Fruit fly (Drosophila melanogaster) whole organism, embryonic: Measurements from ENCODE around the gene Rtc1.
A peak's percentile ranks its signal among the peaks of the same experiment; 100 is the strongest.

ENCODE experiments used
- Antp ChIP-seq: fragments of 200-800 bp; sonication (Bioruptor generic); optimal IDR thresholded peaks from 3 replicates; lab custom pipeline; 2016; ENCODE audit warnings: missing biosample characterization, missing genetic modification characterization
- C15 ChIP-seq: fragments of 200-800 bp; sonication (Bioruptor generic); IDR thresholded peaks from 3 replicates; pipeline ENCODE4 v1.3.6; 2022; ENCODE audit warnings: missing biosample characterization, missing genetic modification characterization
- CG10147 ChIP-seq: fragments of 200-800 bp; sonication (Bioruptor generic); optimal IDR thresholded peaks from 2 replicates; lab custom pipeline; 2019; ENCODE audit warnings: missing biosample characterization, mild to moderate bottlenecking, missing genetic modification characterization, moderate library complexity
- CG10366 ChIP-seq: fragments of 200-800 bp; sonication (Bioruptor generic); IDR thresholded peaks from 2 replicates; pipeline ENCODE4 v1.3.6; 2022; ENCODE audit warnings: missing biosample characterization, missing genetic modification characterization
- CG11398 ChIP-seq: fragments of 200-800 bp; sonication (Bioruptor generic); optimal IDR thresholded peaks from 2 replicates; lab custom pipeline; 2016; ENCODE audit warnings: missing biosample characterization, missing genetic modification characterization
- CG12071 ChIP-seq: fragments of 200-800 bp; sonication (Bioruptor generic); optimal IDR thresholded peaks from 3 replicates; lab custom pipeline; 2018; ENCODE audit warnings: missing biosample characterization, mild to moderate bottlenecking, missing genetic modification characterization
- CG12155 ChIP-seq: fragments of 200-800 bp; sonication (Bioruptor generic); optimal IDR thresholded peaks from 3 replicates; lab custom pipeline; 2016; ENCODE audit warnings: missing biosample characterization, missing genetic modification characterization
- CG13287 ChIP-seq: fragments of 200-800 bp; sonication (Bioruptor generic); IDR thresholded peaks from 2 replicates; pipeline ENCODE4 v1.3.6; 2022; ENCODE audit warnings: missing biosample characterization, missing genetic modification characterization; ENCODE audit not compliant: partially characterized antibody
- CG13624 ChIP-seq: fragments of 200-800 bp; sonication (Bioruptor generic); optimal IDR thresholded peaks from 2 replicates; lab custom pipeline; 2016; ENCODE audit warnings: missing biosample characterization, missing genetic modification characterization
- CG14050 ChIP-seq: fragments of 200-800 bp; sonication (Bioruptor generic); IDR thresholded peaks from 3 replicates; pipeline ENCODE4 v1.3.6; 2022; ENCODE audit warnings: missing biosample characterization, missing genetic modification characterization
- CG18476 ChIP-seq: fragments of 200-800 bp; sonication (Bioruptor generic); optimal IDR thresholded peaks from 2 replicates; lab custom pipeline; 2016; ENCODE audit warnings: missing biosample characterization, mild to moderate bottlenecking, missing genetic modification characterization
- CG2678 ChIP-seq: fragments of 200-800 bp; sonication (Bioruptor generic); optimal IDR thresholded peaks from 3 replicates; lab custom pipeline; 2019; ENCODE audit warnings: missing biosample characterization, mild to moderate bottlenecking, missing genetic modification characterization, moderate library complexity
- CG31388 ChIP-seq: fragments of 200-800 bp; sonication (Bioruptor generic); optimal IDR thresholded peaks from 2 replicates; lab custom pipeline; 2016; ENCODE audit warnings: missing biosample characterization, missing genetic modification characterization
- CG32532 ChIP-seq: fragments of 200-800 bp; sonication (Bioruptor generic); IDR thresholded peaks from 2 replicates; pipeline ENCODE4 v1.3.6; 2022; ENCODE audit warnings: missing biosample characterization, missing genetic modification characterization
- CG3281 ChIP-seq: fragments of 200-800 bp; sonication (Bioruptor generic); optimal IDR thresholded peaks from 3 replicates; lab custom pipeline; 2017; ENCODE audit warnings: missing biosample characterization, mild to moderate bottlenecking, missing genetic modification characterization
- CG4360 ChIP-seq: fragments of 200-800 bp; sonication (Bioruptor generic); IDR thresholded peaks from 2 replicates; pipeline ENCODE4 v1.3.6; 2022; ENCODE audit warnings: missing biosample characterization, missing genetic modification characterization
- CG5245 ChIP-seq: fragments of 200-800 bp; sonication (Bioruptor generic); optimal IDR thresholded peaks from 3 replicates; lab custom pipeline; 2016; ENCODE audit warnings: missing biosample characterization, missing genetic modification characterization
- CG6765 ChIP-seq: fragments of 200-800 bp; sonication (Bioruptor generic); optimal IDR thresholded peaks from 3 replicates; lab custom pipeline; 2017; ENCODE audit warnings: missing biosample characterization, mild to moderate bottlenecking, missing genetic modification characterization
- CG7839 ChIP-seq: fragments of 200-800 bp; sonication (Bioruptor generic); optimal IDR thresholded peaks from 3 replicates; lab custom pipeline; 2018; ENCODE audit warnings: missing biosample characterization, mild to moderate bottlenecking, missing genetic modification characterization, moderate library complexity
- CG7928 ChIP-seq: fragments of 200-800 bp; sonication (Bioruptor generic); optimal IDR thresholded peaks from 2 replicates; lab custom pipeline; 2017; ENCODE audit warnings: missing biosample characterization, mild to moderate bottlenecking, missing genetic modification characterization
- CG8359 ChIP-seq: fragments of 200-800 bp; sonication (Bioruptor generic); optimal IDR thresholded peaks from 2 replicates; lab custom pipeline; 2017; ENCODE audit warnings: missing biosample characterization, mild to moderate bottlenecking, missing genetic modification characterization, borderline replicate concordance
- CG8944 ChIP-seq: fragments of 200-800 bp; sonication (Bioruptor generic); optimal IDR thresholded peaks from 3 replicates; lab custom pipeline; 2016; ENCODE audit warnings: missing biosample characterization, missing genetic modification characterization
- Camta ChIP-seq: fragments of 200-800 bp; sonication (Bioruptor generic); optimal IDR thresholded peaks from 2 replicates; lab custom pipeline; 2016; ENCODE audit warnings: missing biosample characterization, missing genetic modification characterization
- Chrac-16 ChIP-seq: fragments of 200-800 bp; sonication (Bioruptor generic); optimal IDR thresholded peaks from 3 replicates; lab custom pipeline; 2016; ENCODE audit warnings: missing biosample characterization, missing genetic modification characterization
- Dp ChIP-seq: fragments of 200-800 bp; sonication (Bioruptor generic); optimal IDR thresholded peaks from 2 replicates; lab custom pipeline; 2018; ENCODE audit warnings: missing biosample characterization, mild to moderate bottlenecking, missing genetic modification characterization, moderate library complexity
- Dref ChIP-seq: fragments of 200-800 bp; sonication (Bioruptor generic); IDR thresholded peaks from 2 replicates; pipeline ENCODE4 v1.3.6; 2022; ENCODE audit warnings: missing biosample characterization, missing genetic modification characterization
- Hmx ChIP-seq: fragments of 200-800 bp; sonication (Bioruptor generic); optimal IDR thresholded peaks from 2 replicates; lab custom pipeline; 2016; ENCODE audit warnings: missing biosample characterization, missing genetic modification characterization
- Kr ChIP-seq: fragments of 200-800 bp; sonication (Bioruptor generic); optimal IDR thresholded peaks from 2 replicates; lab custom pipeline; 2017; ENCODE audit warnings: missing biosample characterization, mild to moderate bottlenecking, missing genetic modification characterization
- Lim3 ChIP-seq: fragments of 200-800 bp; sonication (Bioruptor generic); IDR thresholded peaks from 2 replicates; pipeline ENCODE4 v1.3.6; 2022; ENCODE audit warnings: missing biosample characterization, missing genetic modification characterization
- Mad ChIP-seq: fragments of 200-800 bp; sonication (Bioruptor generic); optimal IDR thresholded peaks from 2 replicates; lab custom pipeline; 2016; ENCODE audit warnings: missing biosample characterization, missing genetic modification characterization
- Nf-YC ChIP-seq: fragments of 200-800 bp; optimal IDR thresholded peaks from 3 replicates; lab custom pipeline; 2019; ENCODE audit warnings: missing biosample characterization, mild to moderate bottlenecking, missing genetic modification characterization, moderate library complexity
- Oli ChIP-seq: fragments of 200-800 bp; sonication (Bioruptor generic); optimal IDR thresholded peaks from 2 replicates; lab custom pipeline; 2018; ENCODE audit warnings: missing biosample characterization, mild to moderate bottlenecking, missing genetic modification characterization, moderate library complexity
- Rfx ChIP-seq: fragments of 200-800 bp; sonication (Bioruptor generic); IDR thresholded peaks from 2 replicates; pipeline ENCODE4 v1.3.6; 2022; ENCODE audit warnings: missing biosample characterization, missing genetic modification characterization
- Scr ChIP-seq: fragments of 200-800 bp; sonication (Bioruptor generic); IDR thresholded peaks from 2 replicates; pipeline ENCODE4 v1.3.6; 2022; ENCODE audit warnings: missing biosample characterization, missing genetic modification characterization; ENCODE audit not compliant: partially characterized antibody
- Sin3A ChIP-seq: fragments of >200 bp; optimal IDR thresholded peaks from 2 replicates; lab custom pipeline; 2018
- Tbp ChIP-seq: fragments of >200 bp; optimal IDR thresholded peaks from 2 replicates; lab custom pipeline; 2018; ENCODE audit warnings: missing biosample characterization, missing genetic modification characterization
- ap ChIP-seq: fragments of 200-800 bp; sonication (Bioruptor generic); IDR thresholded peaks from 2 replicates; pipeline ENCODE4 v1.3.6; 2022; ENCODE audit warnings: missing biosample characterization, missing genetic modification characterization
- ara ChIP-seq: fragments of 200-800 bp; sonication (Bioruptor generic); IDR thresholded peaks from 2 replicates; pipeline ENCODE4 v1.3.6; 2022; ENCODE audit warnings: missing biosample characterization, missing genetic modification characterization
- ash1 ChIP-seq: fragments of 200-800 bp; sonication (Bioruptor generic); optimal IDR thresholded peaks from 2 replicates; lab custom pipeline; 2018; ENCODE audit warnings: missing biosample characterization, mild to moderate bottlenecking, missing genetic modification characterization
- crp ChIP-seq, 2 experiments: fragments of 200-800 bp; sonication (Bioruptor generic); optimal IDR thresholded peaks; 2 replicates in 1 of 2; 3 replicates in 1 of 2; lab custom pipeline; 2017; ENCODE audit warnings: missing biosample characterization in 2 of 2, missing genetic modification characterization in 2 of 2, mild to moderate bottlenecking in 1 of 2, moderate library complexity in 1 of 2
- cwo ChIP-seq: fragments of 200-800 bp; sonication (Bioruptor generic); optimal IDR thresholded peaks from 3 replicates; lab custom pipeline; 2017; ENCODE audit warnings: missing biosample characterization, missing genetic modification characterization, mild to moderate bottlenecking, moderate library complexity, missing genetic modification reagents
- danr ChIP-seq: fragments of 200-800 bp; sonication (Bioruptor generic); IDR thresholded peaks from 2 replicates; pipeline ENCODE4 v1.3.6; 2022; ENCODE audit warnings: missing biosample characterization, missing genetic modification characterization
- esg ChIP-seq: fragments of 200-800 bp; sonication (Bioruptor generic); conservative IDR thresholded peaks from 2 replicates; pipeline ENCODE4 v1.3.6; 2022; ENCODE audit warnings: missing biosample characterization, missing genetic modification characterization
- gcm2 ChIP-seq: fragments of 200-800 bp; sonication (Bioruptor generic); optimal IDR thresholded peaks from 2 replicates; lab custom pipeline; 2016; ENCODE audit warnings: missing biosample characterization, missing genetic modification characterization
- hth ChIP-seq: fragments of >200 bp; optimal IDR thresholded peaks from 2 replicates; lab custom pipeline; 2017; ENCODE audit warnings: inconsistent platforms
- jigr1 ChIP-seq: fragments of 200-800 bp; sonication (Bioruptor generic); IDR thresholded peaks from 3 replicates; pipeline ENCODE4 v1.3.6; 2022; ENCODE audit warnings: missing biosample characterization, missing genetic modification characterization
- jing ChIP-seq: fragments of 200-800 bp; sonication (Bioruptor generic); optimal IDR thresholded peaks from 2 replicates; lab custom pipeline; 2018; ENCODE audit warnings: missing biosample characterization, mild to moderate bottlenecking, missing genetic modification characterization
- jumu ChIP-seq: fragments of 200-800 bp; sonication (Bioruptor generic); optimal IDR thresholded peaks from 3 replicates; lab custom pipeline; 2016; ENCODE audit warnings: missing biosample characterization, missing genetic modification characterization
- nom ChIP-seq: fragments of 200-800 bp; sonication (Bioruptor generic); optimal IDR thresholded peaks from 2 replicates; lab custom pipeline; 2017; ENCODE audit warnings: missing biosample characterization, missing genetic modification characterization, mild to moderate bottlenecking, moderate library complexity, missing genetic modification reagents
- toy ChIP-seq: fragments of 200-800 bp; sonication (Bioruptor generic); IDR thresholded peaks from 2 replicates; pipeline ENCODE4 v1.3.6; 2022; ENCODE audit warnings: missing biosample characterization, missing genetic modification characterization
- yki ChIP-seq: fragments of >200 bp; optimal IDR thresholded peaks from 3 replicates; lab custom pipeline; 2018
- zen2 ChIP-seq: fragments of 200-800 bp; sonication (Bioruptor generic); IDR thresholded peaks from 3 replicates; pipeline ENCODE4 v1.3.6; 2022; ENCODE audit warnings: missing biosample characterization, missing genetic modification characterization; ENCODE audit not compliant: partially characterized antibody

The Rtc1 gene

DNA sequence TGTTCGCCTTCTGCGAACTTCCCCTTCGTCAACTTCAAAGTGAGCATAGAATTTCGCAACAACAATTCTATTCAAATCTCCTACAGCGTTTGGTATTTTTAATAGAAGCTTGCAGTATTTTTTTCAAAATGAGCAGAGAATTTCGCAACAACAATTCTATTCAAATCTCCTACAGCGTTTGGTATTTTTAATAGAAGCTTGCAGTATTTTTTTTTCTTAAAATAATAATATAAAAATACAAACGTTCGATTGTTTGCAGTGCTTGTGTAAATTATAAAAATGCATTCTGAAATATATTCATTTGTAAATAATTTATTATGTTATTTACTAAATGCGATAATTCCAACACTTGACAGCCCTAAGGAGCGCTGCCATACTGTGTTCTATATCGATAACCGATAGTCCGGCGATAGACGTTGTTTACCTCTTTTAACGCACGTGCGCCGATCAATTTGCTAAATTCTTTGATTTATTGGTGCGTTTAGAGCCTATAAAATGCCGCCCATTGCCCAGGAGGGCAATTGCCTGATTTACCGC lies at the start of gene Rtc1, which contains the start of gene CG32625 (continued):
- no peak for TF ChIP-seq jing (GFP tag; lab: Kevin White, UChicago)
- TF ChIP-seq Chrac-16 (GFP tag; lab: Kevin White, UChicago) = peak; percentile 37
- TF ChIP-seq C15 (GFP tag; lab: Robert Waterston, UW) = no peak
- TF ChIP-seq Dp (GFP tag; lab: Kevin White, UChicago) = peak; percentile 50
- peak; percentile 53 for TF ChIP-seq CG10147 (GFP tag; lab: Kevin White, UChicago)
- no peak for TF ChIP-seq Kr
- no peak for TF ChIP-seq CG11398
- TF ChIP-seq CG8359 = no peak
- peak; percentile 33; the same call in 1 of the 2 replicates for TF ChIP-seq CG10366
- peak; percentile 53 for TF ChIP-seq Nf-YC (tag; lab: Kevin White, UChicago)
- TF ChIP-seq CG5245 (GFP tag; lab: Kevin White, UChicago) = no peak
- TF ChIP-seq CG13287 (GFP tag; lab: Robert Waterston, UW) = peak; percentile 73
- TF ChIP-seq Camta (GFP tag; lab: Kevin White, UChicago) = no peak
- TF ChIP-seq CG32532 = peak; percentile 61
- no peak for TF ChIP-seq esg (GFP tag; lab: Robert Waterston, UW)
- TF ChIP-seq Dref (GFP tag; lab: Robert Waterston, UW) = peak; percentile 83
- peak; percentile 28 for TF ChIP-seq CG3281
- no peak for TF ChIP-seq Lim3 (GFP tag; lab: Robert Waterston, UW)
- peak; percentile 81 for TF ChIP-seq cwo (GFP tag; lab: Kevin White, UChicago)
- TF ChIP-seq ash1 (GFP tag; lab: Kevin White, UChicago) = no peak
- TF ChIP-seq CG4360 (GFP tag; lab: Robert Waterston, UW) = peak; percentile 66
- TF ChIP-seq Rfx (GFP tag; lab: Robert Waterston, UW) = peak; percentile 65
- peak; percentile 17 for TF ChIP-seq Oli
- no peak for TF ChIP-seq hth (lab: Kevin White, UChicago)
- TF ChIP-seq Mad (GFP tag; lab: Kevin White, UChicago) = no peak
- TF ChIP-seq CG6765 (GFP tag; lab: Kevin White, UChicago) = no peak
- TF ChIP-seq ap = peak; percentile 32; the same call in 1 of the 2 replicates
- no peak for TF ChIP-seq CG7928 (GFP tag; lab: Kevin White, UChicago)
- TF ChIP-seq Scr = peak; percentile 63
- no peak for TF ChIP-seq jigr1
- TF ChIP-seq CG12071 (GFP tag; lab: Kevin White, UChicago) = no peak
- no peak for TF ChIP-seq gcm2 (GFP tag; lab: Kevin White, UChicago)
- TF ChIP-seq CG18476 (GFP tag; lab: Kevin White, UChicago) = peak; percentile 21
- TF ChIP-seq CG13624 (GFP tag; lab: Kevin White, UChicago) = peak; percentile 27
- no peak for TF ChIP-seq Hmx (GFP tag; lab: Kevin White, UChicago)
- peak; percentile 62 for TF ChIP-seq CG2678 (tag; lab: Kevin White, UChicago)
- no peak for TF ChIP-seq jumu (GFP tag; lab: Kevin White, UChicago)
- no peak for TF ChIP-seq nom (GFP tag; lab: Kevin White, UChicago)
- no peak for TF ChIP-seq CG8944 (GFP tag; lab: Kevin White, UChicago)
- TF ChIP-seq zen2 = no peak
- TF ChIP-seq danr (GFP tag; lab: Robert Waterston, UW) = no peak
- no peak for TF ChIP-seq yki
- TF ChIP-seq crp (GFP tag; optimal IDR thresholded peaks at IDR 0.05; lab: Kevin White, UChicago) = no peak
- peak; percentile 48; the same call in 1 of the 2 replicates for TF ChIP-seq ara (GFP tag; lab: Robert Waterston, UW)
- no peak for TF ChIP-seq toy (GFP tag; lab: Robert Waterston, UW)
- TF ChIP-seq Sin3A (lab: Kevin White, UChicago) = no peak
- TF ChIP-seq CG31388 = no peak
- TF ChIP-seq CG14050 (GFP tag; lab: Robert Waterston, UW) = 0 out of 3 replicates have a peak, but pooled peaks have one; percentile 21
- no peak for TF ChIP-seq Antp (GFP tag; lab: Kevin White, UChicago)
- TF ChIP-seq CG12155 = peak; percentile 20
- TF ChIP-seq CG7839 (tag; lab: Kevin White, UChicago) = peak; percentile 41
- no peak for TF ChIP-seq Tbp
